Fruit fly (Drosophila melanogaster) whole organism, wandering third instar larva: Measurements from ENCODE around the gene CG42585.

Experiments
- Abd-B ChIP-seq: fragments of >200 bp; optimal IDR thresholded peaks from 2 replicates; lab custom pipeline; 2017; ENCODE audit warnings: missing biosample characterization, missing genetic modification characterization
- CG32264 ChIP-seq: fragments of 200-800 bp; sonication (Bioruptor generic); optimal IDR thresholded peaks from 2 replicates; lab custom pipeline; 2016; ENCODE audit warnings: missing biosample characterization, missing genetic modification characterization
- CG9705 ChIP-seq: fragments of 200-800 bp; sonication (Bioruptor generic); optimal IDR thresholded peaks from 2 replicates; lab custom pipeline; 2018; ENCODE audit warnings: missing biosample characterization, mild to moderate bottlenecking, missing genetic modification characterization
- Dfd ChIP-seq: fragments of >200 bp; optimal IDR thresholded peaks from 2 replicates; lab custom pipeline; 2017; ENCODE audit warnings: missing biosample characterization, missing genetic modification characterization
- Dif ChIP-seq: fragments of 200-275, 200-300 bp; sonication (Bioruptor generic); optimal IDR thresholded peaks from 2 replicates; lab custom pipeline; 2018; ENCODE audit warnings: missing biosample characterization, missing genetic modification characterization; ENCODE audit not compliant: partially characterized antibody
- GATAd ChIP-seq: sonication (Bioruptor generic); optimal IDR thresholded peaks from 2 replicates; lab custom pipeline; 2016; ENCODE audit warnings: missing biosample characterization, missing genetic modification characterization
- HLH106 ChIP-seq: fragments of 200-800 bp; optimal IDR thresholded peaks from 3 replicates; lab custom pipeline; 2019; ENCODE audit warnings: missing biosample characterization, mild to moderate bottlenecking, missing genetic modification characterization, moderate library complexity
- Hnf4 ChIP-seq: fragments of 200-800 bp; sonication (Bioruptor generic); optimal IDR thresholded peaks from 2 replicates; lab custom pipeline; 2016; ENCODE audit warnings: missing biosample characterization, mild to moderate bottlenecking, missing genetic modification characterization
- Hr78 ChIP-seq: fragments of >200 bp; optimal IDR thresholded peaks from 2 replicates; lab custom pipeline; 2017; ENCODE audit warnings: missing biosample characterization, missing genetic modification characterization
- Myc ChIP-seq: fragments of >200 bp; optimal IDR thresholded peaks from 2 replicates; lab custom pipeline; 2017
- OdsH ChIP-seq: fragments of 200-800 bp; sonication (Bioruptor generic); optimal IDR thresholded peaks from 2 replicates; lab custom pipeline; 2016; ENCODE audit warnings: missing biosample characterization, mild to moderate bottlenecking, missing genetic modification characterization
- Rel ChIP-seq, 2 experiments: fragments of 200-800 bp; sonication (Bioruptor generic) in 1 of 2; optimal IDR thresholded peaks; 2 replicates in 1 of 2; 3 replicates in 1 of 2; lab custom pipeline; 2016 to 2019; ENCODE audit warnings: mild to moderate bottlenecking in 2 of 2, missing biosample characterization in 2 of 2, missing genetic modification characterization in 2 of 2, moderate library complexity in 1 of 2
- Vsx2 ChIP-seq: fragments of 200-300, 225-300 bp; sonication (Bioruptor generic); optimal IDR thresholded peaks from 2 replicates; lab custom pipeline; 2018; ENCODE audit warnings: missing biosample characterization, missing genetic modification characterization; ENCODE audit not compliant: partially characterized antibody
- br ChIP-seq: fragments of 200-800 bp; sonication (Bioruptor generic); optimal IDR thresholded peaks from 2 replicates; lab custom pipeline; 2016; ENCODE audit warnings: missing biosample characterization, missing genetic modification characterization
- brk ChIP-seq: fragments of 200-800 bp; sonication (Bioruptor generic); optimal IDR thresholded peaks from 2 replicates; lab custom pipeline; 2016; ENCODE audit warnings: missing biosample characterization, mild to moderate bottlenecking, missing genetic modification characterization
- dl ChIP-seq, 2 experiments: fragments of 175-275, 200-275 bp in 1 of 2; fragments of 200-275 bp in 1 of 2; sonication (Bioruptor generic); optimal IDR thresholded peaks; lab custom pipeline; 2018; ENCODE audit warnings: mild to moderate bottlenecking in 2 of 2, missing biosample characterization in 2 of 2, missing genetic modification characterization in 2 of 2, moderate library complexity in 2 of 2; ENCODE audit not compliant: partially characterized antibody in 2 of 2, insufficient read depth in 1 of 2
- dmrt93B ChIP-seq: fragments of 200-800 bp; sonication (Bioruptor generic); optimal IDR thresholded peaks from 2 replicates; lab custom pipeline; 2018; ENCODE audit warnings: missing biosample characterization, mild to moderate bottlenecking, missing genetic modification characterization
- dsf ChIP-seq: sonication (Bioruptor generic); optimal IDR thresholded peaks from 2 replicates; lab custom pipeline; 2016; ENCODE audit warnings: missing biosample characterization, missing genetic modification characterization, borderline replicate concordance
- ey ChIP-seq: fragments of 200-800 bp; sonication (Bioruptor generic); optimal IDR thresholded peaks from 2 replicates; lab custom pipeline; 2016; ENCODE audit warnings: missing biosample characterization, missing genetic modification characterization
- foxo ChIP-seq, 2 experiments: fragments of 200-800 bp; sonication (Bioruptor generic); optimal IDR thresholded peaks; 2 replicates in 1 of 2; 3 replicates in 1 of 2; lab custom pipeline; 2016 to 2017; ENCODE audit warnings: missing biosample characterization in 2 of 2, missing genetic modification characterization in 2 of 2
- h ChIP-seq: fragments of 200-800 bp; sonication (Bioruptor generic); optimal IDR thresholded peaks from 3 replicates; lab custom pipeline; 2016; ENCODE audit warnings: missing biosample characterization, mild to moderate bottlenecking, missing genetic modification characterization
- jim ChIP-seq: fragments of 175-275, 200-325 bp; sonication (Bioruptor generic); optimal IDR thresholded peaks from 2 replicates; lab custom pipeline; 2016; ENCODE audit warnings: missing biosample characterization, mild to moderate bottlenecking, missing genetic modification characterization
- lola ChIP-seq: fragments of >200 bp; optimal IDR thresholded peaks from 2 replicates; lab custom pipeline; 2017; ENCODE audit warnings: missing biosample characterization, missing genetic modification characterization
- pan ChIP-seq: fragments of >200 bp; optimal IDR thresholded peaks from 2 replicates; lab custom pipeline; 2017
- psq ChIP-seq: fragments of 200-800 bp; sonication (Bioruptor generic); optimal IDR thresholded peaks from 3 replicates; lab custom pipeline; 2017; ENCODE audit warnings: missing biosample characterization, mild to moderate bottlenecking, missing genetic modification characterization, moderate library complexity
- rgr ChIP-seq: fragments of 200-800 bp; sonication (Bioruptor generic); optimal IDR thresholded peaks from 3 replicates; lab custom pipeline; 2016; ENCODE audit warnings: missing biosample characterization, mild to moderate bottlenecking, missing genetic modification characterization
- sv ChIP-seq: fragments of 200-800 bp; sonication (Bioruptor generic); optimal IDR thresholded peaks from 3 replicates; lab custom pipeline; 2016; ENCODE audit warnings: missing biosample characterization, missing genetic modification characterization
- tai ChIP-seq: sonication (Bioruptor generic); optimal IDR thresholded peaks from 2 replicates; lab custom pipeline; 2016; ENCODE audit warnings: missing biosample characterization, missing genetic modification characterization
- usp ChIP-seq: fragments of >200 bp; optimal IDR thresholded peaks from 2 replicates; lab custom pipeline; 2017; ENCODE audit warnings: missing biosample characterization, missing genetic modification characterization
- woc ChIP-seq: sonication (Bioruptor generic); optimal IDR thresholded peaks from 2 replicates; lab custom pipeline; 2016; ENCODE audit warnings: missing biosample characterization, mild to moderate bottlenecking, missing genetic modification characterization

Gene CG42585

DNA sequence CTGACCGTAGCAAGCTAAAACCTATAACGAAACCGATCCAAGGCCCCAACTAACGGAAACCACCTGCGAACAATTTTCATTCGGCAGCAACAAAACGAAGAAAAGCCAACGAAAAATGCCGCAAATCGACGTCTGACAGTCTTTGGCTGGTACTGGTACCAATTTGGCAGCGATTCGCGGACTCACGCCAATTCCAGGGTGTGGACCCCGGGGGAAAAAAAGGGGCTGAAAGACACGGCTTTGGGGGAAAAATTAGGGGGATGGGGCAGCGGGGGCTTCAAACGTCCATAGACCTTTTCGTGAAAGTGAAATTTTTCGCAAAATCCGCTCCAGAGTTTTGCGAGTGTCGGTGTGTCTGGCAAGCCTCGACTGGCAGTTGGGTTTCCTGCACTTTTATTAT, 46.1 kb upstream of the CG42585 start:
- no peak for TF ChIP-seq psq (GFP tag; lab: Kevin White, UChicago)
- no peak for TF ChIP-seq Dif (GFP tag; lab: Kevin White, UChicago)
- no peak for TF ChIP-seq Vsx2 (GFP tag; lab: Kevin White, UChicago)
- no peak for TF ChIP-seq Myc (lab: Kevin White, UChicago)
- TF ChIP-seq Hr78: no peak
- TF ChIP-seq GATAd (GFP tag; lab: Kevin White, UChicago): no peak
- no peak for TF ChIP-seq brk (GFP tag; lab: Kevin White, UChicago)
- TF ChIP-seq pan: no peak
- TF ChIP-seq h (GFP tag; lab: Kevin White, UChicago): no peak
- no peak for TF ChIP-seq CG32264 (GFP tag; lab: Kevin White, UChicago)
- TF ChIP-seq Dfd (GFP tag; lab: Kevin White, UChicago): no peak
- no peak for TF ChIP-seq CG9705 (GFP tag; lab: Kevin White, UChicago)
- TF ChIP-seq tai: no peak
- no peak for TF ChIP-seq Abd-B (GFP tag; lab: Kevin White, UChicago)
- no peak for TF ChIP-seq woc (GFP tag; lab: Kevin White, UChicago)
- TF ChIP-seq rgr (GFP tag; lab: Kevin White, UChicago): no peak
- no peak for TF ChIP-seq jim (GFP tag; lab: Kevin White, UChicago)
- no peak for TF ChIP-seq usp (GFP tag; lab: Kevin White, UChicago)

DNA sequence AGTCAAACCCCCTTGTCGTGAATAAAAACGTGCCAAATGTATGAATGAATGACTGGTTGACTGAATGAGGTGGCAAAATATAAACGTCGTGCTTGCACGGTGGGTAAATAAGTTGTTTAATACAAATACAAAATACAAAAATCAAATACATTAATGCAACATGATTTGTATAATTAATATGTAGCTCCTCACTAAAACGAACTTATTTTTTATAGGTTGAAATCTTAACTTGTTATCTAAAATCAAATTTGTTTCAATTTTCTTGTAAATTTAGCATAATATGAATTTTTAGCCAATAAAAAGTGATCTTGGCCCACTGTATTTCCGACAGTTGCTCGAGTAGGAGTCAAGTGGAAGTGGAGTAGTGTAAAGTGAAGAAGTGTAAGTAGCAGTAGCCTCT, 41.8 kb upstream of the CG42585 start:
- TF ChIP-seq dmrt93B (GFP tag; lab: Kevin White, UChicago): no peak
- TF ChIP-seq Dif (GFP tag; lab: Kevin White, UChicago): no peak
- TF ChIP-seq Rel (GFP tag; optimal IDR thresholded peaks at IDR 0.05; lab: Kevin White, UChicago): no peak
- TF ChIP-seq Rel (tag; optimal IDR thresholded peaks at IDR 0.05; lab: Kevin White, UChicago): no peak
- peak; percentile 5 for TF ChIP-seq br (GFP tag; lab: Kevin White, UChicago)
- no peak for TF ChIP-seq lola (GFP tag; lab: Kevin White, UChicago)
- TF ChIP-seq Vsx2 (GFP tag; lab: Kevin White, UChicago): no peak
- no peak for TF ChIP-seq Abd-B (GFP tag; lab: Kevin White, UChicago)
- TF ChIP-seq Dfd (GFP tag; lab: Kevin White, UChicago): no peak
- no peak for TF ChIP-seq woc (GFP tag; lab: Kevin White, UChicago)
- TF ChIP-seq sv (GFP tag; lab: Kevin White, UChicago): no peak
- peak in 1 of 2 experiments; percentile 1 for TF ChIP-seq foxo (GFP tag; optimal IDR thresholded peaks at IDR 0.05; lab: Kevin White, UChicago)
- TF ChIP-seq psq (GFP tag; lab: Kevin White, UChicago): no peak
- no peak for TF ChIP-seq Hr78
- no peak for TF ChIP-seq OdsH (GFP tag; lab: Kevin White, UChicago)
- no peak for TF ChIP-seq tai
- TF ChIP-seq Hnf4: no peak
- no peak for TF ChIP-seq ey (GFP tag; lab: Kevin White, UChicago)
- no peak for TF ChIP-seq pan
- TF ChIP-seq Myc (lab: Kevin White, UChicago): no peak
- peak; percentile 10 for TF ChIP-seq HLH106 (tag; lab: Kevin White, UChicago)

- TF ChIP-seq dsf (no peak), pan (no peak), dl (GFP tag; optimal IDR thresholded peaks at IDR 0.05; lab: Kevin White, UChicago; ENCODE audit: insufficient read depth in 1 of 2, partially characterized antibody in 2 of 2) (no peak), Dfd (GFP tag; lab: Kevin White, UChicago) (no peak)
Observed at dm6 chr2L:14698980-14699379, 40.7 kb upstream of the CG42585 start.

DNA sequence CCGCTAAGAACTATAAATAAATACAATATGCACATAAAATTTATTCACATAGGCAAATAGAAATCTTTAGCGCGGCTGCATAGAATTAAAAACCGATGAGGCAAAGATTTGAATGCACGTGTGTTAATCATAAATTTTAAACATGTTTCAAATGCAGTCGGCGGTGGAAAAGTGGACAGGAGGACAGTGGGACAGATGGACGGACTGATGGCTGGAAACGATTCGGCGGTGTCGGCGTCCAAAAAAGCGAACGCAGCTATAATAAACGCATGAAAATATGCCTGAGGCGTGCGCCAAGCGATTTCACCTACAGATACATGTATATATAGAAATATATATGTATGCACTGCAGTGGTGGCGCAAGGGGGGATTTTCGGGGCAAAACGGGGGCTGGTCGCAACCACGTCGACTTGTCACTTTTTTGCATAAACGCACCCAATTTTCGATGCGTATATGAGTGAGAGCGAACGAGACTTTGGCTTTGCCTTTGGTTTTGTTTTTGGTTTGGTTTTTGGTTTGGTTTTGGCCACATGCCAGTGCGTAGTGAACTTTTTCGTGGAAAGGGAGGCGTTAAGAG, 40.1 kb upstream of the CG42585 start:
- TF ChIP-seq Myc (lab: Kevin White, UChicago) (no peak), h (GFP tag; lab: Kevin White, UChicago) (peak; percentile 9)

dm6 chr2L:14701495-14701894, 38.2 kb upstream of the CG42585 start:
- TF ChIP-seq pan: no peak
- peak; percentile 32 for TF ChIP-seq sv (GFP tag; lab: Kevin White, UChicago)
- TF ChIP-seq, all 38 proteins: peak for 1
